Worm (Caenorhabditis elegans) whole organism, L3 larva: Measurements from ENCODE around the gene npr-35.

Experiments used
- R02D3.7 ChIP-seq: fragments of 150-350 bp; optimal IDR thresholded peaks from 2 replicates; lab custom pipeline; 2014; ENCODE audit warnings: missing biosample characterization, missing genetic modification characterization
- ama-1 ChIP-seq: fragments of 150-350 bp; optimal IDR thresholded peaks from 2 replicates; lab custom pipeline; 2018
- ceh-82 ChIP-seq: fragments of 150-350 bp; optimal IDR thresholded peaks from 2 replicates; lab custom pipeline; 2014; ENCODE audit warnings: missing biosample characterization, missing genetic modification characterization
- elt-1 ChIP-seq: fragments of 150-350 bp; optimal IDR thresholded peaks from 2 replicates; lab custom pipeline; 2014; ENCODE audit warnings: missing biosample characterization, missing genetic modification characterization
- fkh-10 ChIP-seq: sonication (generic microtip); optimal IDR thresholded peaks from 2 replicates; lab custom pipeline; 2017; ENCODE audit warnings: missing biosample characterization, missing genetic modification reagents, missing genetic modification characterization
- lin-39 ChIP-seq: fragments of 150-350 bp; optimal IDR thresholded peaks from 2 replicates; lab custom pipeline; 2018; ENCODE audit warnings: missing biosample characterization, missing genetic modification reagents, missing genetic modification characterization
- mdl-1 ChIP-seq: fragments of 150-350 bp; optimal IDR thresholded peaks from 2 replicates; lab custom pipeline; 2014; ENCODE audit warnings: missing biosample characterization, missing genetic modification characterization
- nhr-11 ChIP-seq: fragments of 150-350 bp; optimal IDR thresholded peaks from 2 replicates; lab custom pipeline; 2014; ENCODE audit warnings: missing biosample characterization, missing genetic modification characterization
- nhr-23 ChIP-seq: fragments of 150-350 bp; optimal IDR thresholded peaks from 2 replicates; lab custom pipeline; 2014; ENCODE audit warnings: missing biosample characterization, missing genetic modification reagents, missing genetic modification characterization
- nhr-237 ChIP-seq: fragments of 150-350 bp; optimal IDR thresholded peaks from 2 replicates; lab custom pipeline; 2014; ENCODE audit warnings: missing biosample characterization, missing genetic modification characterization
- nhr-28 ChIP-seq: fragments of 150-350 bp; optimal IDR thresholded peaks from 2 replicates; lab custom pipeline; 2014; ENCODE audit warnings: missing biosample characterization, missing genetic modification characterization
- ztf-4 ChIP-seq: fragments of 150-350 bp; optimal IDR thresholded peaks from 2 replicates; lab custom pipeline; 2014; ENCODE audit warnings: missing biosample characterization, missing genetic modification characterization

DNA sequence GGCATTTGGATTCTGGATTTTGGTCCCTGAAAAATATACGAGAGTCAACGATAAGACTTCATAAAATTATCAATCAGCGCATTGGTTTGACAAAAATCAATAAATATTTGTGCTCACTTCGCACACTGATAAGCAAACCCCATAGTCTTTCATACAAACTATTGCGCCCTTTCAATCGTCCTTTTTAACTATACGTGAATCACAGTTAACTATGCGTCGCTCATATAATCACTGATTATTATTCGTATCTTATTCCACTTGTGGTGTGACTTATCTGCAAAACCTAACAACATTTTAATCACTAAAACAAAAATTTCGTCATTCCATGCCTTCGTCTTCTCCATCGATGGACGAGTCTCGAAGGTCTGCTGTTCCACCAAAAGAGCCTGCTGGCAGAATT lies 32.8 kb upstream of the npr-35 start, which contains the start of gene nhr-8:
- TF ChIP-seq nhr-28 (tag; lab: Kevin White, UChicago), result no peak
- no peak for TF ChIP-seq nhr-237 (tag; lab: Kevin White, UChicago)
- TF ChIP-seq nhr-11 (tag; lab: Kevin White, UChicago), result no peak
- no peak for TF ChIP-seq elt-1 (tag; lab: Kevin White, UChicago)
- TF ChIP-seq mdl-1 (tag; lab: Kevin White, UChicago), result no peak
- TF ChIP-seq fkh-10, result no peak
- TF ChIP-seq nhr-23 (tag; lab: Kevin White, UChicago), result no peak
- no peak for TF ChIP-seq ztf-4 (tag; lab: Kevin White, UChicago)
- TF ChIP-seq R02D3.7 (tag; lab: Kevin White, UChicago), result no peak
- no peak for TF ChIP-seq ama-1
- no peak for TF ChIP-seq lin-39 (tag; lab: Kevin White, UChicago)
- no peak for TF ChIP-seq ceh-82 (tag; lab: Kevin White, UChicago)
